Worm (Caenorhabditis elegans) whole organism, L2 larva: ENCODE data around the gene srh-82.

ENCODE experiments used
- aly-2 ChIP-seq: fragments of 150-350 bp; optimal IDR thresholded peaks from 2 replicates; lab custom pipeline; 2014; ENCODE audit warnings: missing biosample characterization, missing genetic modification characterization
- nhr-11 ChIP-seq: fragments of 150-350 bp; optimal IDR thresholded peaks from 2 replicates; lab custom pipeline; 2014; ENCODE audit warnings: missing biosample characterization, missing genetic modification characterization
- ztf-11 ChIP-seq: sonication (generic microtip); optimal IDR thresholded peaks from 2 replicates; lab custom pipeline; 2017; ENCODE audit warnings: missing biosample characterization, missing genetic modification characterization

- TF ChIP-seq aly-2 (tag; lab: Kevin White, UChicago), result no peak
- no peak for TF ChIP-seq ztf-11 (tag; lab: Kevin White, UChicago)
- TF ChIP-seq nhr-11, result no peak
Measured at ce11 chrV:103043-103702, 41.7 kb upstream of the srh-82 start.
